Fruit fly (Drosophila melanogaster) whole organism, embryonic: Measurements from ENCODE around the gene CG43059.

ENCODE experiments used
- Abd-B ChIP-seq: fragments of 200-800 bp; sonication (Bioruptor generic); optimal IDR thresholded peaks from 2 replicates; lab custom pipeline; 2018; ENCODE audit warnings: missing biosample characterization, mild to moderate bottlenecking, missing genetic modification characterization, moderate library complexity
- Atf3 ChIP-seq: fragments of 200-800 bp; sonication (Bioruptor generic); optimal IDR thresholded peaks from 3 replicates; lab custom pipeline; 2016; ENCODE audit warnings: missing biosample characterization, missing genetic modification characterization
- Blimp-1 ChIP-seq: fragments of 200-800 bp; sonication (Bioruptor generic); optimal IDR thresholded peaks from 3 replicates; lab custom pipeline; 2018; ENCODE audit warnings: missing biosample characterization, missing genetic modification characterization, mild to moderate bottlenecking, moderate library complexity, missing genetic modification reagents
- BtbVII ChIP-seq: fragments of 200-800 bp; sonication (Bioruptor generic); optimal IDR thresholded peaks from 3 replicates; lab custom pipeline; 2017; ENCODE audit warnings: missing biosample characterization, mild to moderate bottlenecking, missing genetic modification characterization
- CG10147 ChIP-seq: fragments of 200-800 bp; sonication (Bioruptor generic); optimal IDR thresholded peaks from 2 replicates; lab custom pipeline; 2019; ENCODE audit warnings: missing biosample characterization, mild to moderate bottlenecking, missing genetic modification characterization, moderate library complexity
- CG10267 ChIP-seq: fragments of 200-800 bp; sonication (Bioruptor generic); optimal IDR thresholded peaks from 2 replicates; lab custom pipeline; 2018; ENCODE audit warnings: missing biosample characterization, mild to moderate bottlenecking, missing genetic modification characterization, moderate library complexity
- CG10321 ChIP-seq: fragments of 200-800 bp; sonication (Bioruptor generic); IDR thresholded peaks from 2 replicates; pipeline ENCODE4 v1.3.6; 2022; ENCODE audit warnings: missing biosample characterization, missing genetic modification characterization
- CG12219 ChIP-seq: fragments of 200-800 bp; sonication (Bioruptor generic); optimal IDR thresholded peaks from 3 replicates; lab custom pipeline; 2018; ENCODE audit warnings: missing biosample characterization, mild to moderate bottlenecking, missing genetic modification characterization
- CG12236 ChIP-seq: fragments of 200-800 bp; sonication (Bioruptor generic); optimal IDR thresholded peaks from 2 replicates; lab custom pipeline; 2016; ENCODE audit warnings: missing biosample characterization, missing genetic modification characterization
- CG12659 ChIP-seq: fragments of 200-800 bp; sonication (Bioruptor generic); optimal IDR thresholded peaks from 3 replicates; lab custom pipeline; 2017; ENCODE audit warnings: mild to moderate bottlenecking, missing biosample characterization, missing genetic modification reagents, missing genetic modification characterization
- CG14014 ChIP-seq: fragments of 200-800 bp; sonication (Bioruptor generic); IDR thresholded peaks from 2 replicates; pipeline ENCODE4 v1.3.6; 2022; ENCODE audit warnings: missing biosample characterization, missing genetic modification characterization
- CG14667 ChIP-seq: fragments of 200-800 bp; sonication (Bioruptor generic); IDR thresholded peaks from 2 replicates; pipeline ENCODE4 v1.3.6; 2022; ENCODE audit warnings: missing biosample characterization, missing genetic modification characterization
- CG18619 ChIP-seq: fragments of 200-800 bp; sonication (Bioruptor generic); optimal IDR thresholded peaks from 3 replicates; lab custom pipeline; 2017; ENCODE audit warnings: missing biosample characterization, mild to moderate bottlenecking, missing genetic modification characterization
- CG2678 ChIP-seq: fragments of 200-800 bp; sonication (Bioruptor generic); optimal IDR thresholded peaks from 3 replicates; lab custom pipeline; 2019; ENCODE audit warnings: missing biosample characterization, mild to moderate bottlenecking, missing genetic modification characterization, moderate library complexity
- CG31224 ChIP-seq: fragments of 200-800 bp; sonication (Bioruptor generic); IDR thresholded peaks from 2 replicates; pipeline ENCODE4 v1.3.6; 2022; ENCODE audit warnings: missing biosample characterization, missing genetic modification characterization
- CG4707 ChIP-seq: fragments of 200-800 bp; sonication (Bioruptor generic); optimal IDR thresholded peaks from 2 replicates; lab custom pipeline; 2018; ENCODE audit warnings: missing biosample characterization, mild to moderate bottlenecking, missing genetic modification characterization, moderate library complexity
- CG6791 ChIP-seq: fragments of 200-800 bp; sonication (Bioruptor generic); IDR thresholded peaks from 3 replicates; pipeline ENCODE4 v1.3.6; 2022; ENCODE audit warnings: missing biosample characterization, missing genetic modification characterization; ENCODE audit not compliant: partially characterized antibody
- CG7786 ChIP-seq: fragments of 200-800 bp; sonication (Bioruptor generic); optimal IDR thresholded peaks from 2 replicates; lab custom pipeline; 2016; ENCODE audit warnings: missing biosample characterization, missing genetic modification characterization
- CG7928 ChIP-seq: fragments of 200-800 bp; sonication (Bioruptor generic); optimal IDR thresholded peaks from 2 replicates; lab custom pipeline; 2017; ENCODE audit warnings: missing biosample characterization, mild to moderate bottlenecking, missing genetic modification characterization
- CG9215 ChIP-seq: fragments of 200-800 bp; sonication (Bioruptor generic); IDR thresholded peaks from 2 replicates; pipeline ENCODE4 v1.3.6; 2022; ENCODE audit warnings: missing biosample characterization, missing genetic modification characterization
- Chrac-16 ChIP-seq: fragments of 200-800 bp; sonication (Bioruptor generic); optimal IDR thresholded peaks from 3 replicates; lab custom pipeline; 2016; ENCODE audit warnings: missing biosample characterization, missing genetic modification characterization
- Eip74EF ChIP-seq, 2 experiments: fragments of 200-800 bp in 1 of 2; fragments of >200 bp in 1 of 2; sonication (Bioruptor generic) in 1 of 2; optimal IDR thresholded peaks; 2 replicates each; lab custom pipeline; 2017 to 2019; ENCODE audit warnings: missing biosample characterization in 2 of 2, missing genetic modification characterization in 2 of 2, mild to moderate bottlenecking in 1 of 2, moderate library complexity in 1 of 2
- Fer2 ChIP-seq: fragments of 200-800 bp; sonication (Bioruptor generic); optimal IDR thresholded peaks from 2 replicates; lab custom pipeline; 2018; ENCODE audit warnings: missing biosample characterization, mild to moderate bottlenecking, missing genetic modification characterization, moderate library complexity
- H15 ChIP-seq: fragments of 200-800 bp; sonication (Bioruptor generic); IDR thresholded peaks from 3 replicates; pipeline ENCODE4 v1.3.6; 2022; ENCODE audit warnings: missing biosample characterization, missing genetic modification characterization
- HLH3B ChIP-seq: fragments of 200-800 bp; sonication (Bioruptor generic); IDR thresholded peaks from 2 replicates; pipeline ENCODE4 v1.3.6; 2022; ENCODE audit warnings: missing biosample characterization, missing genetic modification characterization
- HLH54F ChIP-seq: fragments of 200-800 bp; sonication (Bioruptor generic); optimal IDR thresholded peaks from 3 replicates; lab custom pipeline; 2016; ENCODE audit warnings: missing biosample characterization, missing genetic modification characterization
- Hand ChIP-seq: fragments of 200-800 bp; sonication (Bioruptor generic); optimal IDR thresholded peaks from 2 replicates; lab custom pipeline; 2017; ENCODE audit warnings: mild to moderate bottlenecking, missing biosample characterization, missing genetic modification reagents, missing genetic modification characterization
- Hmr ChIP-seq: fragments of 200-800 bp; sonication (Bioruptor generic); optimal IDR thresholded peaks from 3 replicates; lab custom pipeline; 2017; ENCODE audit warnings: mild to moderate bottlenecking, missing biosample characterization, missing genetic modification reagents, missing genetic modification characterization
- Jarid2 ChIP-seq: fragments of 200-800 bp; sonication (Bioruptor generic); optimal IDR thresholded peaks from 3 replicates; lab custom pipeline; 2017; ENCODE audit warnings: mild to moderate bottlenecking, missing biosample characterization, missing genetic modification reagents, missing genetic modification characterization
- Lim3 ChIP-seq: fragments of 200-800 bp; sonication (Bioruptor generic); IDR thresholded peaks from 2 replicates; pipeline ENCODE4 v1.3.6; 2022; ENCODE audit warnings: missing biosample characterization, missing genetic modification characterization
- NK7.1 ChIP-seq: fragments of 200-800 bp; sonication (Bioruptor generic); optimal IDR thresholded peaks from 3 replicates; lab custom pipeline; 2016; ENCODE audit warnings: missing biosample characterization, missing genetic modification characterization
- Side ChIP-seq: fragments of 200-800 bp; sonication (Bioruptor generic); optimal IDR thresholded peaks from 2 replicates; lab custom pipeline; 2016; ENCODE audit warnings: missing biosample characterization, missing genetic modification characterization
- Sox100B ChIP-seq: fragments of 200-800 bp; sonication (Bioruptor generic); optimal IDR thresholded peaks from 3 replicates; lab custom pipeline; 2018; ENCODE audit warnings: missing biosample characterization, mild to moderate bottlenecking, missing genetic modification characterization
- Xbp1 ChIP-seq: fragments of 200-800 bp; sonication (Bioruptor generic); optimal IDR thresholded peaks from 3 replicates; lab custom pipeline; 2016; ENCODE audit warnings: missing biosample characterization, mild to moderate bottlenecking, missing genetic modification characterization
- abd-A ChIP-seq: fragments of 200-800 bp; sonication (Bioruptor generic); optimal IDR thresholded peaks from 3 replicates; lab custom pipeline; 2019; ENCODE audit warnings: missing biosample characterization, mild to moderate bottlenecking, missing genetic modification characterization, moderate library complexity
- ara ChIP-seq: fragments of 200-800 bp; sonication (Bioruptor generic); IDR thresholded peaks from 2 replicates; pipeline ENCODE4 v1.3.6; 2022; ENCODE audit warnings: missing biosample characterization, missing genetic modification characterization
- corto ChIP-seq: fragments of 200-800 bp; sonication (Bioruptor generic); optimal IDR thresholded peaks from 2 replicates; lab custom pipeline; 2016; ENCODE audit warnings: missing biosample characterization, mild to moderate bottlenecking, missing genetic modification characterization, moderate library complexity
- crc ChIP-seq: fragments of 200-800 bp; sonication (Bioruptor generic); optimal IDR thresholded peaks from 2 replicates; lab custom pipeline; 2016; ENCODE audit warnings: missing biosample characterization, missing genetic modification characterization
- exex ChIP-seq: fragments of 200-800 bp; sonication (Bioruptor generic); optimal IDR thresholded peaks from 4 replicates; lab custom pipeline; 2018; ENCODE audit warnings: missing biosample characterization, mild to moderate bottlenecking, missing genetic modification characterization, moderate library complexity
- ham ChIP-seq: fragments of 200-800 bp; sonication (Bioruptor generic); IDR thresholded peaks from 2 replicates; pipeline ENCODE4 v1.3.6; 2022; ENCODE audit warnings: missing biosample characterization, missing genetic modification characterization
- nau ChIP-seq: fragments of 200-800 bp; sonication (Bioruptor generic); optimal IDR thresholded peaks from 3 replicates; lab custom pipeline; 2017; ENCODE audit warnings: missing biosample characterization, mild to moderate bottlenecking, missing genetic modification characterization, missing genetic modification reagents
- oc ChIP-seq: fragments of 200-800 bp; sonication (Bioruptor generic); optimal IDR thresholded peaks from 2 replicates; lab custom pipeline; 2018; ENCODE audit warnings: missing biosample characterization, mild to moderate bottlenecking, missing genetic modification characterization, moderate library complexity
- pan ChIP-seq, 4 experiments: fragments of >200 bp in 3 of 4; fragments of 200-800 bp in 1 of 4; sonication (Bioruptor generic) in 1 of 4; optimal IDR thresholded peaks in 3 of 4; IDR thresholded peaks in 1 of 4; 2 replicates each; pipeline versions ENCODE4 v1.3.6 to Lab custom; 2017 to 2022; ENCODE audit warnings: missing biosample characterization in 2 of 4, missing genetic modification characterization in 2 of 4, mixed read lengths in 1 of 4
- schlank ChIP-seq: fragments of 200-800 bp; sonication (Bioruptor generic); optimal IDR thresholded peaks from 2 replicates; lab custom pipeline; 2018; ENCODE audit warnings: missing biosample characterization, mild to moderate bottlenecking, missing genetic modification characterization
- sob ChIP-seq: fragments of 200-800 bp; sonication (Bioruptor generic); IDR thresholded peaks from 2 replicates; pipeline ENCODE4 v1.3.6; 2022; ENCODE audit warnings: missing biosample characterization, missing genetic modification characterization
- toy ChIP-seq: fragments of 200-800 bp; sonication (Bioruptor generic); IDR thresholded peaks from 2 replicates; pipeline ENCODE4 v1.3.6; 2022; ENCODE audit warnings: missing biosample characterization, missing genetic modification characterization
- twi ChIP-seq: fragments of 200-800 bp; optimal IDR thresholded peaks from 2 replicates; lab custom pipeline; 2019; ENCODE audit warnings: missing biosample characterization, mild to moderate bottlenecking, missing genetic modification characterization, moderate library complexity

The CG43059 gene

dm6 chr3L:8340264-8341095, 21.7 kb upstream of the CG43059 start, which contains the start of the genes Prim1 and CG7083 (continued):
- TF ChIP-seq Sox100B (GFP tag; lab: Kevin White, UChicago) (peak; percentile 55), Blimp-1 (GFP tag; lab: Kevin White, UChicago) (peak; percentile 17), CG12219 (GFP tag; lab: Kevin White, UChicago) (peak; percentile 14), BtbVII (GFP tag; lab: Kevin White, UChicago) (peak; percentile 44), CG6791 (GFP tag; lab: Robert Waterston, UW) (no peak), crc (GFP tag; lab: Kevin White, UChicago) (peak; percentile 35), CG10147 (peak; percentile 34), Xbp1 (GFP tag; lab: Kevin White, UChicago) (peak; percentile 75), HLH54F (GFP tag; lab: Kevin White, UChicago) (peak; percentile 71), CG18619 (GFP tag; lab: Kevin White, UChicago) (peak; percentile 64), CG7928 (GFP tag; lab: Kevin White, UChicago) (peak; percentile 10), Chrac-16 (GFP tag; lab: Kevin White, UChicago) (peak; percentile 55), CG4707 (GFP tag; lab: Kevin White, UChicago) (no peak), ara (GFP tag; lab: Robert Waterston, UW) (peak; percentile 42; the same call in 1 of the 2 replicates), twi (tag; lab: Kevin White, UChicago) (no peak), Hmr (GFP tag; lab: Kevin White, UChicago) (peak; percentile 54), CG9215 (GFP tag; lab: Robert Waterston, UW) (peak; percentile 27; the same call in 1 of the 2 replicates), NK7.1 (GFP tag; lab: Kevin White, UChicago) (peak; percentile 37), Atf3 (GFP tag; lab: Kevin White, UChicago) (peak; percentile 1), CG14014 (GFP tag; lab: Robert Waterston, UW) (no peak), Eip74EF (GFP tag; optimal IDR thresholded peaks at IDR 0.05; lab: Kevin White, UChicago) (no peak), Abd-B (GFP tag; lab: Kevin White, UChicago) (peak; percentile 50), toy (GFP tag; lab: Robert Waterston, UW) (no peak), oc (no peak), sob (GFP tag; lab: Robert Waterston, UW) (0 out of 2 replicates have a peak, but pooled peaks have one; percentile 42), CG7786 (GFP tag; lab: Kevin White, UChicago) (peak; percentile 57), CG10267 (tag; lab: Kevin White, UChicago) (peak; percentile 94), abd-A (no peak), CG2678 (tag; lab: Kevin White, UChicago) (no peak), Side (GFP tag; lab: Kevin White, UChicago) (peak; percentile 25), Fer2 (no peak), schlank (tag; lab: Kevin White, UChicago) (no peak), H15 (GFP tag; lab: Robert Waterston, UW) (no peak), CG31224 (GFP tag; lab: Robert Waterston, UW) (peak; percentile 18; the same call in 1 of the 2 replicates), corto (GFP tag; lab: Kevin White, UChicago) (no peak), Lim3 (GFP tag; lab: Robert Waterston, UW) (no peak), HLH3B (GFP tag; lab: Robert Waterston, UW) (no peak; the same call in 1 of the 2 replicates), CG14667 (GFP tag; lab: Robert Waterston, UW) (no peak), pan (optimal IDR thresholded peaks at IDR 0.05; lab: Kevin White, UChicago) (no peak), pan (GFP tag; optimal IDR thresholded peaks at IDR 0.05 in 1 of 2, IDR thresholded peaks at IDR 0.05 in 1 of 2) (peak in 1 of 2 experiments; percentile 64), Jarid2 (GFP tag; lab: Kevin White, UChicago) (no peak), exex (tag; lab: Kevin White, UChicago) (peak; percentile 35), ham (GFP tag; lab: Robert Waterston, UW) (no peak), CG12659 (GFP tag; lab: Kevin White, UChicago) (peak; percentile 47), CG12236 (GFP tag; lab: Kevin White, UChicago) (peak; percentile 33), nau (GFP tag; lab: Kevin White, UChicago) (no peak), CG10321 (GFP tag; lab: Robert Waterston, UW) (no peak), Hand (GFP tag; lab: Kevin White, UChicago) (no peak)
